Fruit fly (Drosophila melanogaster): ENCODE results near the gene CG12590.
A peak's percentile ranks its signal among the peaks of the same experiment; 100 is the strongest.

The CG12590 gene

dm6 chr3R:5111887-5112286, 47.5 kb upstream of the CG12590 start (continued):
- TF ChIP-seq sim (GFP tag; IDR thresholded peaks at IDR 0.05) (0 out of 2 replicates have a peak, but pooled peaks have one; percentile 4), zfh2 (GFP tag; optimal IDR thresholded peaks at IDR 0.05) (no peak), CG8765 (GFP tag; IDR thresholded peaks at IDR 0.05) (0 out of 2 replicates have a peak, but pooled peaks have one; percentile 16), CG10979 (tag; optimal IDR thresholded peaks at IDR 0.05) (peak; percentile 3), CG17802 (tag; optimal IDR thresholded peaks at IDR 0.05) (no peak), Tbp (GFP tag; optimal IDR thresholded peaks at IDR 0.05) (no peak), CG17361 (GFP tag; IDR thresholded peaks at IDR 0.05) (0 out of 3 replicates have a peak, but pooled peaks have one; percentile 17), al (GFP tag; IDR thresholded peaks at IDR 0.05) (no peak), row (GFP tag; IDR thresholded peaks at IDR 0.05) (peak; percentile 45; the same call in 2 of the 3 replicates), chinmo (GFP tag; IDR thresholded peaks at IDR 0.05; ENCODE audit: partially characterized antibody) (no peak), Kr (GFP tag; optimal IDR thresholded peaks at IDR 0.05) (peak; percentile 33), CG4360 (GFP tag; IDR thresholded peaks at IDR 0.05) (peak; percentile 64), Abd-B (GFP tag; optimal IDR thresholded peaks at IDR 0.05) (peak; percentile 5), bcd (GFP tag; optimal IDR thresholded peaks at IDR 0.05) (no peak), dysf (GFP tag; IDR thresholded peaks at IDR 0.05) (no peak), CG2712 (tag; optimal IDR thresholded peaks at IDR 0.05) (peak; percentile 17), Xrp1 (GFP tag; IDR thresholded peaks at IDR 0.05) (peak; percentile 44; the same call in 1 of the 2 replicates), CG32772 (GFP tag; IDR thresholded peaks at IDR 0.05) (0 out of 2 replicates have a peak, but pooled peaks have one; percentile 22)

- TF ChIP-seq Deaf1 (tag; optimal IDR thresholded peaks at IDR 0.05) (no peak), Mes4 (GFP tag; optimal IDR thresholded peaks at IDR 0.05) (no peak), CG17568 (GFP tag; optimal IDR thresholded peaks at IDR 0.05) (no peak), CG17829 (tag; optimal IDR thresholded peaks at IDR 0.05) (no peak), NFAT (GFP tag; IDR thresholded peaks at IDR 0.05) (no peak), vfl (GFP tag; optimal IDR thresholded peaks at IDR 0.05) (no peak), D19A (tag; optimal IDR thresholded peaks at IDR 0.05) (peak; percentile 96), ara (GFP tag; IDR thresholded peaks at IDR 0.05) (peak; percentile 15; the same call in 1 of the 2 replicates), CG10274 (GFP tag; optimal IDR thresholded peaks at IDR 0.05) (peak; percentile 22), Blimp-1 (GFP tag; optimal IDR thresholded peaks at IDR 0.05) (no peak), unpg (GFP tag; optimal IDR thresholded peaks at IDR 0.05) (no peak)
Measured at dm6 chr3R:5112409-5112808, 47.0 kb upstream of the CG12590 start.

dm6 chr3R:5112814-5113486, 46.5 kb upstream of the CG12590 start:
- peak; percentile 79 for TF ChIP-seq BtbVII (GFP tag; optimal IDR thresholded peaks at IDR 0.05)
- peak; percentile 66 for TF ChIP-seq CG18011 (GFP tag; optimal IDR thresholded peaks at IDR 0.05)
- peak; percentile 99 for TF ChIP-seq fd64A (GFP tag; optimal IDR thresholded peaks at IDR 0.05)
- peak; percentile 53 for TF ChIP-seq abd-A (tag; optimal IDR thresholded peaks at IDR 0.05)
- TF ChIP-seq CG2889 (GFP tag; IDR thresholded peaks at IDR 0.05): peak; percentile 75
- peak; percentile 90 for TF ChIP-seq p53 (GFP tag; optimal IDR thresholded peaks at IDR 0.05)
- peak; percentile 88 for TF ChIP-seq Nf-YB (GFP tag; optimal IDR thresholded peaks at IDR 0.05)
- peak; percentile 99 for TF ChIP-seq ara (GFP tag; IDR thresholded peaks at IDR 0.05)
- peak; percentile 96 for TF ChIP-seq CG32772 (GFP tag; IDR thresholded peaks at IDR 0.05)
- TF ChIP-seq emc (GFP tag; optimal IDR thresholded peaks at IDR 0.05): peak; percentile 79
- peak; percentile 95 for TF ChIP-seq CG17568 (GFP tag; optimal IDR thresholded peaks at IDR 0.05)
- TF ChIP-seq CG7987 (GFP tag; optimal IDR thresholded peaks at IDR 0.05): peak; percentile 87
- peak; percentile 72 for TF ChIP-seq Deaf1 (tag; optimal IDR thresholded peaks at IDR 0.05)
- TF ChIP-seq NK7.1 (GFP tag; optimal IDR thresholded peaks at IDR 0.05): peak; percentile 96
- TF ChIP-seq Atf3 (GFP tag; optimal IDR thresholded peaks at IDR 0.05): peak; percentile 98
- peak; percentile 96 for TF ChIP-seq cato (GFP tag; optimal IDR thresholded peaks at IDR 0.05; ENCODE audit: borderline replicate concordance)
- TF ChIP-seq sob (GFP tag; IDR thresholded peaks at IDR 0.05): peak; percentile 85
- TF ChIP-seq Eip74EF (GFP tag; optimal IDR thresholded peaks at IDR 0.05): peak in 1 of 2 experiments; percentile 97
- peak in 1 of 3 experiments; percentile 98 for TF ChIP-seq Stat92E (GFP tag; optimal IDR thresholded peaks at IDR 0.05)
- TF ChIP-seq maf-S (GFP tag; optimal IDR thresholded peaks at IDR 0.05): peak; percentile 91
- TF ChIP-seq B-H2 (GFP tag; optimal IDR thresholded peaks at IDR 0.05): no peak
- peak; percentile 95 for TF ChIP-seq tx (GFP tag; optimal IDR thresholded peaks at IDR 0.05)
